Fruit fly (Drosophila melanogaster) whole organism, pupa: ENCODE results near the gene CG10283.

Experiments
- CG10348 ChIP-seq: fragments of 200-800 bp; sonication (Bioruptor generic); IDR thresholded peaks from 2 replicates; pipeline ENCODE4 v1.3.6; 2022; ENCODE audit warnings: missing biosample characterization, missing genetic modification characterization
- CG12605 ChIP-seq: fragments of 200-800 bp; sonication (Bioruptor generic); IDR thresholded peaks from 2 replicates; pipeline ENCODE4 v1.3.6; 2022; ENCODE audit warnings: missing biosample characterization, missing genetic modification characterization
- CG13204 ChIP-seq: fragments of 200-800 bp; sonication (Bioruptor generic); optimal IDR thresholded peaks from 2 replicates; lab custom pipeline; 2018; ENCODE audit warnings: missing biosample characterization, mild to moderate bottlenecking, missing genetic modification characterization, moderate library complexity
- CG14655 ChIP-seq: fragments of 200-800 bp; sonication (Bioruptor generic); optimal IDR thresholded peaks from 3 replicates; lab custom pipeline; 2017; ENCODE audit warnings: mild to moderate bottlenecking, missing biosample characterization, missing genetic modification reagents, missing genetic modification characterization
- CG15710 ChIP-seq: fragments of 200-800 bp; sonication (Bioruptor generic); optimal IDR thresholded peaks from 2 replicates; lab custom pipeline; 2018; ENCODE audit warnings: missing biosample characterization, mild to moderate bottlenecking, missing genetic modification characterization, moderate library complexity
- CG17806 ChIP-seq: fragments of 200-800 bp; sonication (Bioruptor generic); optimal IDR thresholded peaks from 2 replicates; lab custom pipeline; 2018; ENCODE audit warnings: missing biosample characterization, mild to moderate bottlenecking, missing genetic modification characterization, moderate library complexity
- CG32121 ChIP-seq: fragments of 200-800 bp; sonication (Bioruptor generic); IDR thresholded peaks from 2 replicates; pipeline ENCODE4 v1.3.6; 2022; ENCODE audit warnings: missing biosample characterization, missing genetic modification characterization
- CG34367 ChIP-seq: fragments of 200-800 bp; sonication (Bioruptor generic); optimal IDR thresholded peaks from 2 replicates; lab custom pipeline; 2018; ENCODE audit warnings: missing biosample characterization, mild to moderate bottlenecking, missing genetic modification characterization
- CG4496 ChIP-seq: fragments of 200-800 bp; sonication (Bioruptor generic); IDR thresholded peaks from 3 replicates; pipeline ENCODE4 v1.3.6; 2022; ENCODE audit warnings: missing biosample characterization, missing genetic modification characterization
- CG8159 ChIP-seq: fragments of 200-800 bp; sonication (Bioruptor generic); optimal IDR thresholded peaks from 3 replicates; lab custom pipeline; 2018; ENCODE audit warnings: missing biosample characterization, mild to moderate bottlenecking, missing genetic modification characterization, moderate library complexity
- CG8301 ChIP-seq: fragments of 200-800 bp; sonication (Bioruptor generic); optimal IDR thresholded peaks from 2 replicates; lab custom pipeline; 2018; ENCODE audit warnings: missing biosample characterization, mild to moderate bottlenecking, missing genetic modification characterization
- CG9948 ChIP-seq: fragments of 200-800 bp; sonication (Bioruptor generic); optimal IDR thresholded peaks from 2 replicates; lab custom pipeline; 2018; ENCODE audit warnings: missing biosample characterization, mild to moderate bottlenecking, missing genetic modification characterization, moderate library complexity
- D1 ChIP-seq: fragments of 200-800 bp; sonication (Bioruptor generic); optimal IDR thresholded peaks from 2 replicates; lab custom pipeline; 2018; ENCODE audit warnings: missing biosample characterization, mild to moderate bottlenecking, missing genetic modification characterization, moderate library complexity
- EcR ChIP-seq: fragments of 200-800 bp; sonication (Bioruptor generic); optimal IDR thresholded peaks from 3 replicates; lab custom pipeline; 2019; ENCODE audit warnings: missing biosample characterization, missing genetic modification characterization, mild to moderate bottlenecking, moderate library complexity, missing genetic modification reagents
- Ets98B ChIP-seq: fragments of 200-800 bp; sonication (Bioruptor generic); IDR thresholded peaks from 2 replicates; pipeline ENCODE4 v1.3.6; 2022; ENCODE audit warnings: missing biosample characterization, missing genetic modification characterization
- Pif1A ChIP-seq: fragments of 200-800 bp; sonication (Bioruptor generic); optimal IDR thresholded peaks from 3 replicates; lab custom pipeline; 2016; ENCODE audit warnings: missing biosample characterization, missing genetic modification characterization
- Pif1B ChIP-seq: fragments of 200-800 bp; sonication (Bioruptor generic); optimal IDR thresholded peaks from 3 replicates; lab custom pipeline; 2016; ENCODE audit warnings: missing biosample characterization, missing genetic modification characterization
- Snoo ChIP-seq: fragments of 200-800 bp; sonication (Bioruptor generic); optimal IDR thresholded peaks from 3 replicates; lab custom pipeline; 2017; ENCODE audit warnings: missing biosample characterization, mild to moderate bottlenecking, missing genetic modification characterization, inconsistent platforms
- fd96Ca ChIP-seq: fragments of 200-800 bp; sonication (Bioruptor generic); IDR thresholded peaks from 3 replicates; pipeline ENCODE4 v1.3.6; 2022; ENCODE audit warnings: missing biosample characterization, missing genetic modification characterization
- gl ChIP-seq: fragments of 200-800 bp; sonication (Bioruptor generic); optimal IDR thresholded peaks from 2 replicates; lab custom pipeline; 2018; ENCODE audit warnings: missing biosample characterization, mild to moderate bottlenecking, missing genetic modification characterization
- rn ChIP-seq: fragments of 200-800 bp; sonication (Bioruptor generic); IDR thresholded peaks from 2 replicates; pipeline ENCODE4 v1.3.6; 2022; ENCODE audit warnings: missing biosample characterization, missing genetic modification characterization

Gene CG10283

DNA sequence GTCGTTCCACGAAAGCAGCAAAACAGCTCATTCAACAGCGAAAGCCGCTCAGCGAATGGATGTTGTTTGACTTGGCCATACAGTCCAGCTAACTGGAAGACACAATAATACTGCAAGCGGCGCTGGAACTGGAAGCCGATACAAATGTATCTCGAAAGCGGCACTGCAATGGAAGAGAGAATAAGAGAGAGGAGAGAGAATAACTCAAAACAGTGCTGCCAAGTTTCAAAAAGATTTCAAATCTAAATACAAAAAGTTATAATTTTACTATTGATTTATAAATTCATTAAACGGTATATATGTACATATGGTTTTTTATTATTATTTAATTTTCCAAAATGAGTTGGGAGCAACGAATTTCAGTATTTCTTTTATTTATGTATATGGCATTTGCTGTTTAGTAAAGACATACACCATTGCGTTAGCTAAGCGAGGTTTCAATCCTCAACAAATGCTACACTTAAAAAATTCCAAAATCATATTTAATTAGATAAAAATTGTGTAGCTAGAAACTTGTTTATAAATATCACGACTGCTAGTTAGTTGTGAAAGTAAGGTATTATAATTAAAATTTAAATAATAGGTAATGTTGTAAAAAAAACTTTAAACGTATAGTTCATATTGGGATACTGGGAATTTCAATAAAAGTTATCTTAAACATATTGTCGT lies at the start of gene CG10283:
CG10283 (minus strand) TSS at position 132 of the 669 bp plus-strand sequence.
- TF ChIP-seq CG34367 (tag; lab: Kevin White, UChicago) (peak; percentile 5), CG4496 (GFP tag; lab: Robert Waterston, UW) (no peak), CG17806 (tag; lab: Kevin White, UChicago) (peak; percentile 34), Pif1B (GFP tag; lab: Kevin White, UChicago) (peak; percentile 41), Ets98B (GFP tag; lab: Robert Waterston, UW) (peak; percentile 28; the same call in 1 of the 2 replicates), CG8159 (tag; lab: Kevin White, UChicago) (peak; percentile 49), EcR (GFP tag; lab: Kevin White, UChicago) (peak; percentile 16), Pif1A (GFP tag; lab: Kevin White, UChicago) (no peak), gl (tag; lab: Kevin White, UChicago) (no peak), CG15710 (tag; lab: Kevin White, UChicago) (peak; percentile 29), Snoo (tag; lab: Kevin White, UChicago) (no peak), CG8301 (peak; percentile 18), CG9948 (tag; lab: Kevin White, UChicago) (peak; percentile 6), CG13204 (GFP tag; lab: Kevin White, UChicago) (peak; percentile 39), CG10348 (no peak), CG12605 (0 out of 2 replicates have a peak, but pooled peaks have one; percentile 17)

DNA sequence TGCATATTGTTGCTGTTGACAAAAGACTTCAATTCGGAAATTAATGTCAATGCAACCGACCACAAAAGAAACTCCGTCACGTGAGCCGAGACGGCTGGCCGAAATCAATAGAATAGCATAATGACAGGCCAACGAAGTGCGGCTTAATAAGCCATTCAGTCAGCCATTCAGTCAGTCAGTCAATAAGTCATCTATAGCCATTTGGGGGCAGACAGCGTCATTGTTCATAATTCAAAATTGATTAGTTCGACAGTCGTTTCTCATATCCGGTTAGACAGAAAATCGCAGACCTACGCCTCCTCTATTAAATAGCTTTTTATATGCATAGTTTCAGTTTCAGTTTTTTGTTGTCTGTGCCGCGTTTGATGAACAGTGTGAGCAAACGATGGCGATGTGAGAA lies 41.7 kb upstream of the CG10283 start:
- no peak for TF ChIP-seq CG8159 (tag; lab: Kevin White, UChicago)
- no peak for TF ChIP-seq CG9948 (tag; lab: Kevin White, UChicago)
- no peak for TF ChIP-seq rn (GFP tag; lab: Robert Waterston, UW)
- TF ChIP-seq CG4496 (GFP tag; lab: Robert Waterston, UW), result no peak
- TF ChIP-seq CG13204 (GFP tag; lab: Kevin White, UChicago), result no peak
- TF ChIP-seq, all 21 proteins: peak for 0

DNA sequence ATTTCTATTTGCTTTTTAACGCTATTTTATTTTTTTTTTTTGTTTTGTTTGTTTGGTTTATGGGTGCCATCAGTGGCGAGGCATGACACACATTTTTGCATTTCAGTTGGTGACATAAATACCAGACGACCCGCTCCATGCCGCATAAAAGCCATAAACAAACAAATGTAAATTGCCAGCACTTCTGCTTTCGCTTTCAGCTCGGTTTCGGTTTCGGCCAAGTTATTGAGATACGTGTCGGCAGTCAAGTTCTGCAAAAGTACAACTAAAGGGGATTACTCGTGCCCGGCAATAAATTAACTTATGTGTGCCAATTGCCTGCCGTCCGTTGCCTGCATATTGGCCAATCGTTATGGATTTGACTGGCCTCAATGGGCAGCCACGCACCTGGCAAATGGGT lies 40.6 kb upstream of the CG10283 start:
- TF ChIP-seq gl (tag; lab: Kevin White, UChicago), result no peak
- no peak for TF ChIP-seq CG8159 (tag; lab: Kevin White, UChicago)
- no peak for TF ChIP-seq CG4496 (GFP tag; lab: Robert Waterston, UW)
- TF ChIP-seq Pif1B (GFP tag; lab: Kevin White, UChicago), result no peak
- no peak for TF ChIP-seq CG34367 (tag; lab: Kevin White, UChicago)
- TF ChIP-seq CG32121 (GFP tag; lab: Robert Waterston, UW), result no peak
- no peak for TF ChIP-seq CG15710 (tag; lab: Kevin White, UChicago)
- no peak for TF ChIP-seq rn (GFP tag; lab: Robert Waterston, UW)
- no peak for TF ChIP-seq EcR (GFP tag; lab: Kevin White, UChicago)
- no peak for TF ChIP-seq Snoo (tag; lab: Kevin White, UChicago)
- no peak for TF ChIP-seq D1 (tag; lab: Kevin White, UChicago)
- TF ChIP-seq CG17806 (tag; lab: Kevin White, UChicago), result no peak
- no peak for TF ChIP-seq CG12605

dm6 chr2L:18523003-18523402 lies 38.7 kb upstream of the CG10283 start:
- TF ChIP-seq CG14655 (GFP tag; lab: Kevin White, UChicago), result peak; percentile 83
- peak; percentile 69 for TF ChIP-seq gl (tag; lab: Kevin White, UChicago)
- no peak for TF ChIP-seq EcR (GFP tag; lab: Kevin White, UChicago)
- TF ChIP-seq Pif1B (GFP tag; lab: Kevin White, UChicago), result peak; percentile 16
- TF ChIP-seq CG34367 (tag; lab: Kevin White, UChicago), result peak; percentile 71
- peak; percentile 60 for TF ChIP-seq Ets98B (GFP tag; lab: Robert Waterston, UW)
- TF ChIP-seq rn (GFP tag; lab: Robert Waterston, UW), result no peak
- TF ChIP-seq CG8301, result peak; percentile 72
- TF ChIP-seq CG4496 (GFP tag; lab: Robert Waterston, UW), result peak; percentile 53; the same call in 1 of the 3 replicates
- no peak for TF ChIP-seq CG12605
- peak; percentile 49; the same call in 1 of the 2 replicates for TF ChIP-seq CG32121 (GFP tag; lab: Robert Waterston, UW)
- no peak for TF ChIP-seq Snoo (tag; lab: Kevin White, UChicago)
- peak; percentile 85 for TF ChIP-seq CG9948 (tag; lab: Kevin White, UChicago)
- TF ChIP-seq D1 (tag; lab: Kevin White, UChicago), result peak; percentile 54
- TF ChIP-seq fd96Ca, result peak; percentile 63; the same call in 2 of the 3 replicates
- peak; percentile 59 for TF ChIP-seq CG13204 (GFP tag; lab: Kevin White, UChicago)
- TF ChIP-seq Pif1A (GFP tag; lab: Kevin White, UChicago), result no peak
- peak; percentile 86 for TF ChIP-seq CG8159 (tag; lab: Kevin White, UChicago)
- TF ChIP-seq CG15710 (tag; lab: Kevin White, UChicago), result peak; percentile 84
- TF ChIP-seq CG10348, result no peak
- TF ChIP-seq CG17806 (tag; lab: Kevin White, UChicago), result peak; percentile 86

dm6 chr2L:18522258-18522657 lies 37.9 kb upstream of the CG10283 start:
- no peak for TF ChIP-seq rn (GFP tag; lab: Robert Waterston, UW)
- no peak for TF ChIP-seq CG12605
- no peak for TF ChIP-seq Ets98B (GFP tag; lab: Robert Waterston, UW)
- no peak for TF ChIP-seq CG17806 (tag; lab: Kevin White, UChicago)
- no peak for TF ChIP-seq CG13204 (GFP tag; lab: Kevin White, UChicago)
- TF ChIP-seq CG34367 (tag; lab: Kevin White, UChicago), result no peak
- TF ChIP-seq CG4496 (GFP tag; lab: Robert Waterston, UW), result no peak
- no peak for TF ChIP-seq CG9948 (tag; lab: Kevin White, UChicago)
- TF ChIP-seq EcR (GFP tag; lab: Kevin White, UChicago), result no peak
- no peak for TF ChIP-seq CG32121 (GFP tag; lab: Robert Waterston, UW)
- no peak for TF ChIP-seq CG14655 (GFP tag; lab: Kevin White, UChicago)
- no peak for TF ChIP-seq CG8159 (tag; lab: Kevin White, UChicago)
- TF ChIP-seq CG8301, result no peak
- no peak for TF ChIP-seq CG10348
- no peak for TF ChIP-seq Snoo (tag; lab: Kevin White, UChicago)
- no peak for TF ChIP-seq fd96Ca
- TF ChIP-seq Pif1A (GFP tag; lab: Kevin White, UChicago), result no peak
- TF ChIP-seq gl (tag; lab: Kevin White, UChicago), result no peak
- no peak for TF ChIP-seq D1 (tag; lab: Kevin White, UChicago)
- no peak for TF ChIP-seq CG15710 (tag; lab: Kevin White, UChicago)
